Worm (Caenorhabditis elegans) whole organism, L4 larva: ENCODE results near the gene nas-17.

Experiments
- T20F7.1 ChIP-seq: fragments of 200-800 bp; sonication (Bioruptor generic); optimal IDR thresholded peaks from 2 replicates; lab custom pipeline; 2018; ENCODE audit warnings: mild to moderate bottlenecking, missing genetic modification characterization, missing compliant biosample characterization
- Y48G9A.11 ChIP-seq: fragments of 200-800 bp; sonication (Bioruptor generic); IDR thresholded peaks from 2 replicates; pipeline ENCODE4 v1.3.6; 2022; ENCODE audit warnings: missing genetic modification reagents, missing genetic modification characterization, missing compliant biosample characterization
- Y5F2A.4 ChIP-seq: fragments of 200-800 bp; sonication (Bioruptor generic); optimal IDR thresholded peaks from 2 replicates; lab custom pipeline; 2018; ENCODE audit warnings: mild to moderate bottlenecking, missing genetic modification characterization, missing compliant biosample characterization
- ZK546.5 ChIP-seq, 2 experiments: sonication (generic microtip); optimal IDR thresholded peaks; 2 replicates each; lab custom pipeline; 2017; ENCODE audit warnings: missing biosample characterization in 2 of 2, missing genetic modification characterization in 2 of 2
- aha-1 ChIP-seq: fragments of 150-350 bp; peaks from one replicate; lab custom pipeline; 2014; ENCODE audit warnings: missing biosample characterization, missing genetic modification characterization
- ama-1 ChIP-seq: fragments of 150-350 bp; optimal IDR thresholded peaks from 2 replicates; lab custom pipeline; 2014; ENCODE audit warnings: inconsistent platforms, mixed read lengths
- attf-4 ChIP-seq: sonication (generic microtip); optimal IDR thresholded peaks from 3 replicates; lab custom pipeline; 2017; ENCODE audit warnings: missing biosample characterization, missing genetic modification characterization
- ces-1 ChIP-seq: fragments of 150-350 bp; sonication (generic microtip); optimal IDR thresholded peaks from 4 replicates; lab custom pipeline; 2014; ENCODE audit warnings: missing biosample characterization, missing genetic modification reagents, missing genetic modification characterization
- daf-12 ChIP-seq: fragments of 150-350 bp; optimal IDR thresholded peaks from 2 replicates; lab custom pipeline; 2014; ENCODE audit warnings: missing biosample characterization, missing genetic modification reagents, missing genetic modification characterization
- daf-16 ChIP-seq, 3 experiments: sonication (generic microtip); optimal IDR thresholded peaks; 2 replicates each; lab custom pipeline; 2016 to 2017; ENCODE audit warnings: missing genetic modification characterization in 3 of 3, missing genetic modification reagents in 3 of 3, mild to moderate bottlenecking in 2 of 3, missing compliant biosample characterization in 2 of 3, missing biosample characterization in 1 of 3, moderate library complexity in 1 of 3
- egl-27 ChIP-seq: sonication (generic microtip); optimal IDR thresholded peaks from 3 replicates; lab custom pipeline; 2017; ENCODE audit warnings: missing biosample characterization, missing genetic modification reagents, missing genetic modification characterization
- fkh-10 ChIP-seq: fragments of 150-350 bp; optimal IDR thresholded peaks from 2 replicates; lab custom pipeline; 2014; ENCODE audit warnings: missing biosample characterization, missing genetic modification reagents, missing genetic modification characterization
- fos-1 ChIP-seq: fragments of 150-350 bp; optimal IDR thresholded peaks from 2 replicates; lab custom pipeline; 2014; ENCODE audit warnings: missing biosample characterization, missing genetic modification characterization
- gei-8 ChIP-seq: fragments of 200-800 bp; sonication (Bioruptor generic); optimal IDR thresholded peaks from 2 replicates; lab custom pipeline; 2018; ENCODE audit warnings: mild to moderate bottlenecking, missing genetic modification characterization, missing compliant biosample characterization
- hif-1 ChIP-seq, 2 experiments: sonication (generic microtip); optimal IDR thresholded peaks; 2 replicates each; lab custom pipeline; 2016 to 2017; ENCODE audit warnings: missing compliant biosample characterization in 2 of 2, missing genetic modification characterization in 2 of 2, missing genetic modification reagents in 2 of 2, missing genotype in 2 of 2, mild to moderate bottlenecking in 1 of 2
- lin-38 ChIP-seq: fragments of 200-800 bp; sonication (Bioruptor generic); IDR thresholded peaks from 2 replicates; pipeline ENCODE4 v1.3.6; 2022; ENCODE audit warnings: missing genetic modification reagents, missing genetic modification characterization, missing compliant biosample characterization
- madf-5 ChIP-seq, 2 experiments: fragments of 200-800 bp; sonication (Bioruptor generic); IDR thresholded peaks; 2 replicates each; pipeline ENCODE4 v1.3.6; 2022; ENCODE audit warnings: missing compliant biosample characterization in 2 of 2, missing genetic modification characterization in 2 of 2
- madf-9 ChIP-seq: fragments of 200-800 bp; sonication (Bioruptor generic); conservative IDR thresholded peaks from 2 replicates; pipeline ENCODE4 v1.3.6; 2022; ENCODE audit warnings: missing genetic modification reagents, missing genetic modification characterization, missing compliant biosample characterization
- mep-1 ChIP-seq: fragments of 150-350 bp; sonication (generic microtip); optimal IDR thresholded peaks from 3 replicates; lab custom pipeline; 2014; ENCODE audit warnings: missing biosample characterization, missing genetic modification characterization
- mxl-2 ChIP-seq: fragments of 200-800 bp; sonication (Bioruptor generic); conservative IDR thresholded peaks from 2 replicates; pipeline ENCODE4 v1.3.6; 2022; ENCODE audit warnings: missing genetic modification reagents, missing genetic modification characterization, missing compliant biosample characterization
- nhr-237 ChIP-seq: sonication (generic microtip); optimal IDR thresholded peaks from 2 replicates; lab custom pipeline; 2017; ENCODE audit warnings: missing biosample characterization, missing genetic modification characterization
- pha-4 ChIP-seq, 2 experiments: fragments of 150-350 bp in 1 of 2; fragments of 200-800 bp in 1 of 2; sonication (Bioruptor generic) in 1 of 2; IDR thresholded peaks in 1 of 2; optimal IDR thresholded peaks in 1 of 2; 2 replicates each; pipeline versions ENCODE4 v1.3.6 to Lab custom; 2014 to 2022; ENCODE audit warnings: missing genetic modification characterization in 2 of 2, missing genetic modification reagents in 2 of 2, missing biosample characterization in 1 of 2, missing compliant biosample characterization in 1 of 2
- rbr-2 ChIP-seq: sonication (generic microtip); optimal IDR thresholded peaks from 2 replicates; lab custom pipeline; 2016; ENCODE audit warnings: missing genotype, missing genetic modification characterization, missing compliant biosample characterization
- saeg-2 ChIP-seq: fragments of 200-800 bp; sonication (Bioruptor generic); IDR thresholded peaks from 2 replicates; pipeline ENCODE4 v1.3.6; 2022; ENCODE audit warnings: missing genetic modification reagents, missing genetic modification characterization, missing compliant biosample characterization
- set-16 ChIP-seq: fragments of 200-800 bp; sonication (Bioruptor generic); IDR thresholded peaks from 2 replicates; pipeline ENCODE4 v1.3.6; 2022; ENCODE audit warnings: missing genetic modification reagents, missing genetic modification characterization, missing compliant biosample characterization
- skn-1 ChIP-seq: fragments of 150-350 bp; optimal IDR thresholded peaks from 2 replicates; lab custom pipeline; 2014; ENCODE audit warnings: missing biosample characterization, missing genetic modification characterization
- spr-1 ChIP-seq: sonication (generic microtip); optimal IDR thresholded peaks from 2 replicates; lab custom pipeline; 2016; ENCODE audit warnings: mild to moderate bottlenecking, missing genetic modification characterization, missing compliant biosample characterization
- unc-62 ChIP-seq, 3 experiments: fragments of 150-350 bp in 1 of 3; sonication (generic microtip); optimal IDR thresholded peaks in 2 of 3; peaks in 1 of 3; 1 replicate in 1 of 3; 2 replicates in 2 of 3; lab custom pipeline; 2014 to 2017; ENCODE audit warnings: missing biosample characterization in 3 of 3, missing genetic modification characterization in 3 of 3, missing genetic modification reagents in 3 of 3, missing genotype in 1 of 3
- zfp-3 ChIP-seq: fragments of 200-800 bp; sonication (Bioruptor generic); conservative IDR thresholded peaks from 2 replicates; pipeline ENCODE4 v1.3.6; 2022; ENCODE audit warnings: missing genetic modification reagents, missing genetic modification characterization, missing compliant biosample characterization
- zip-2 ChIP-seq: fragments of 150-350 bp; optimal IDR thresholded peaks from 2 replicates; lab custom pipeline; 2014; ENCODE audit warnings: missing biosample characterization, missing genetic modification characterization
- ztf-11 ChIP-seq: fragments of 150-350 bp; optimal IDR thresholded peaks from 2 replicates; lab custom pipeline; 2014; ENCODE audit warnings: missing biosample characterization, missing genetic modification characterization

Gene nas-17

DNA sequence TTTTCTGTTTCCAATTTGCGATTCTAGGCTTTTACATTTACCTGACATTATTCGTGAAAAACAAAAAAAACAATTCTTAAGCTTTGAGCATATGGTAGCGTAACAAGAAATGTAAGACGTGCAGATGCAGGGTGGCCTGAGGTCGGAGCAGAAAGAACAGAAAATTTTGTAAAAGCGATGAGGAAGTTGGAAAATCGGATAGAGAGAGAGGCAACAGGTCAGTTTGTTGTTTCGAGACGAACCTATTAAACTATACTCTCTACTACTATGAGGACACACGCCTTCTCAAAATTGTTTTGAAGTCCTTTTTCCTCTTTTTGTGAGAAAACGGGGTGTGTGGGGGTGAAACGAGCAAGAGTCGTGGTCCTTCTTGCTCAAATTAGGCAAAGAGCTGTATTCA is 22.9 kb downstream of the nas-17 start, which contains the start of gene des-2:
Gene des-2, minus strand, starts transcription at position 101 of the 400 bp plus-strand sequence.
- TF ChIP-seq egl-27 (tag; lab: Kevin White, UChicago) (no peak), Y48G9A.11 (no peak), zip-2 (no peak), ama-1 (no peak), rbr-2 (tag; lab: Kevin White, UChicago) (no peak), spr-1 (no peak), attf-4 (tag; lab: Kevin White, UChicago) (no peak), Y5F2A.4 (GFP tag; lab: Kevin White, UChicago) (no peak), madf-5 (GFP tag; IDR thresholded peaks at IDR 0.05; lab: Robert Waterston, UW) (no peak), lin-38 (GFP tag; lab: Robert Waterston, UW) (no peak), mep-1 (tag; lab: Kevin White, UChicago) (no peak), ztf-11 (tag; lab: Kevin White, UChicago) (no peak)

ce11 chrV:11424565-11424964 is 25.8 kb downstream of the nas-17 start, which contains the start of gene T26H10.2:
Gene T26H10.2, minus strand, starts transcription at chrV:11424665.
- TF ChIP-seq attf-4 (tag; lab: Kevin White, UChicago) (no peak), daf-16 (GFP tag; optimal IDR thresholded peaks at IDR 0.05; lab: Kevin White, UChicago) (no peak), daf-16 (tag; optimal IDR thresholded peaks at IDR 0.05; lab: Kevin White, UChicago) (no peak), egl-27 (tag; lab: Kevin White, UChicago) (no peak), saeg-2 (GFP tag; lab: Robert Waterston, UW) (no peak), skn-1 (no peak), nhr-237 (tag; lab: Kevin White, UChicago) (no peak)

DNA sequence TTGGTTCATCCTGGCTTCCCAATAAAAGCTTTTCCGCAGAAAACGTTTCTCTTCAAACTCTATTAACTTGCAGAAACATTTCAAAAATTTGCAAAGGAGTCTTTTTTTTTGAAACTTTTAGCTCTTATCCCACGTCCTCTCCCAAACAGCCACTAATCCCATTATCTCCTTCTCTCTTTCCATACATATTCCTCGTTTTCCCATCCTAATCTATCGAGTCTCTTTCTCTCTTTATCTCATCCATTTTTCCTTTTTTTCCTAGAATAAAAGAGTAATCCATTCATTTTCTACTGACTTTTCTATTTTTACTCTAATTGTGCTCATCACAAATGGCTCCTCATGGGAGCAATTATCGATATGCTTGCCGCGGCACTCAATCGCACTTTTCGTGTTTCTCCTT is 30.0 kb downstream of the nas-17 start:
- TF ChIP-seq T20F7.1 (GFP tag; lab: Kevin White, UChicago) (no peak), ces-1 (peak; percentile 71), ZK546.5 (tag; optimal IDR thresholded peaks at IDR 0.05; lab: Kevin White, UChicago) (no peak), set-16 (GFP tag; lab: Robert Waterston, UW) (no peak)

- TF ChIP-seq pha-4 (GFP tag; IDR thresholded peaks at IDR 0.05; lab: Robert Waterston, UW) (no peak), pha-4 (tag; optimal IDR thresholded peaks at IDR 0.05; lab: Kevin White, UChicago) (no peak), fkh-10 (peak; percentile 17)
Measured at ce11 chrV:11430823-11431222, 32.1 kb downstream of the nas-17 start.

DNA sequence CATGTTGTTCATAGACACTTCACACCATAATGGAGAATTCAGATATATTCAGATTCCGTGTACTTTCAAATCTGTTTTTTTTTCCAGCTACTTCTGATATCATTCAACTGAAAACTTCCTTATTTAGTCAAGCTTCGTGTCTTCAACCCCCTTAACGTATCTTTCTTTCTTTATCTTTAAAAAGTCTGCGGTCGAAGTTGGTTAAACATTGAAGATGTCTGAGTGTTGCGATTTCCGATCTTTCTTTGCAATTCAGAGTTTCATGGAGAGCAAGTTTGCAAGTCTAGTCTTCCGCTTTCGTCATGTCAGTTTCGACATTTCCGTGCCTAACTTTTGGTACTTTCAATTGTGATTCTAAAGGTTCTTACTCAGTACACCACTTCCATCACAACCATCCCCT is 36.5 kb downstream of the nas-17 start:
- no peak for TF ChIP-seq daf-12 (tag; lab: Kevin White, UChicago)
- TF ChIP-seq unc-62 (GFP tag; optimal IDR thresholded peaks at IDR 0.05 in 1 of 2; lab: Kevin White, UChicago): peak in 1 of 2 experiments; percentile 91
- TF ChIP-seq unc-62 (tag; optimal IDR thresholded peaks at IDR 0.05; lab: Kevin White, UChicago): no peak

- TF ChIP-seq aha-1 (tag; lab: Kevin White, UChicago) (peak; percentile 80), madf-9 (GFP tag; lab: Robert Waterston, UW) (no peak)
- TF ChIP-seq, all 104 proteins: peak for 1
Measured at ce11 chrV:11436407-11436806, 37.7 kb downstream of the nas-17 start.

- TF ChIP-seq Y5F2A.4 (GFP tag; lab: Kevin White, UChicago): no peak
- TF ChIP-seq fos-1: no peak
- TF ChIP-seq hif-1 (tag; optimal IDR thresholded peaks at IDR 0.05; lab: Kevin White, UChicago): no peak
- no peak for TF ChIP-seq zfp-3 (GFP tag; lab: Robert Waterston, UW)
- no peak for TF ChIP-seq madf-5 (GFP tag; IDR thresholded peaks at IDR 0.05; lab: Robert Waterston, UW)
- no peak for TF ChIP-seq mxl-2 (GFP tag; lab: Robert Waterston, UW)
- no peak for TF ChIP-seq gei-8 (GFP tag; lab: Kevin White, UChicago)
- no peak for TF ChIP-seq ces-1
Measured at ce11 chrV:11438464-11438863, 39.7 kb downstream of the nas-17 start, which contains the start of gene dmsr-1. Gene dmsr-1, plus strand, starts transcription at chrV:11438764.
